Fruit fly (Drosophila melanogaster) whole organism, embryonic: ENCODE data around the gene Pp1-87B.

Experiments used
- ATbp ChIP-seq: fragments of 200-800 bp; sonication (Bioruptor generic); optimal IDR thresholded peaks from 2 replicates; lab custom pipeline; 2017; ENCODE audit warnings: missing biosample characterization, mild to moderate bottlenecking, missing genetic modification characterization, missing genetic modification reagents
- B-H2 ChIP-seq: fragments of 200-800 bp; sonication (Bioruptor generic); optimal IDR thresholded peaks from 2 replicates; lab custom pipeline; 2018; ENCODE audit warnings: missing biosample characterization, mild to moderate bottlenecking, missing genetic modification characterization
- C15 ChIP-seq: fragments of 200-800 bp; sonication (Bioruptor generic); IDR thresholded peaks from 3 replicates; pipeline ENCODE4 v1.3.6; 2022; ENCODE audit warnings: missing biosample characterization, missing genetic modification characterization
- CG12659 ChIP-seq: fragments of 200-800 bp; sonication (Bioruptor generic); optimal IDR thresholded peaks from 3 replicates; lab custom pipeline; 2017; ENCODE audit warnings: mild to moderate bottlenecking, missing biosample characterization, missing genetic modification reagents, missing genetic modification characterization
- CG14710 ChIP-seq: fragments of 200-800 bp; sonication (Bioruptor generic); optimal IDR thresholded peaks from 3 replicates; lab custom pipeline; 2019; ENCODE audit warnings: missing biosample characterization, mild to moderate bottlenecking, missing genetic modification characterization, moderate library complexity
- CG14860 ChIP-seq: fragments of 200-800 bp; sonication (Bioruptor generic); IDR thresholded peaks from 3 replicates; pipeline ENCODE4 v1.3.6; 2022; ENCODE audit warnings: missing biosample characterization, missing genetic modification characterization; ENCODE audit not compliant: partially characterized antibody
- CG15514 ChIP-seq: fragments of 200-800 bp; sonication (Bioruptor generic); optimal IDR thresholded peaks from 3 replicates; lab custom pipeline; 2017; ENCODE audit warnings: missing biosample characterization, missing genetic modification characterization, mild to moderate bottlenecking, moderate library complexity, missing genetic modification reagents
- CG17829 ChIP-seq: fragments of 200-800 bp; optimal IDR thresholded peaks from 2 replicates; lab custom pipeline; 2019; ENCODE audit warnings: missing biosample characterization, mild to moderate bottlenecking, missing genetic modification characterization, moderate library complexity
- CG2678 ChIP-seq: fragments of 200-800 bp; sonication (Bioruptor generic); optimal IDR thresholded peaks from 3 replicates; lab custom pipeline; 2019; ENCODE audit warnings: missing biosample characterization, mild to moderate bottlenecking, missing genetic modification characterization, moderate library complexity
- CG5953 ChIP-seq: fragments of 200-800 bp; sonication (Bioruptor generic); IDR thresholded peaks from 2 replicates; pipeline ENCODE4 v1.3.6; 2022; ENCODE audit warnings: missing biosample characterization, missing genetic modification characterization
- CG6813 ChIP-seq: fragments of 200-800 bp; sonication (Bioruptor generic); optimal IDR thresholded peaks from 2 replicates; lab custom pipeline; 2017; ENCODE audit warnings: missing biosample characterization, missing genetic modification characterization, mild to moderate bottlenecking, moderate library complexity, missing genetic modification reagents
- CG7271 ChIP-seq: fragments of 200-800 bp; sonication (Bioruptor generic); optimal IDR thresholded peaks from 2 replicates; lab custom pipeline; 2018; ENCODE audit warnings: missing biosample characterization, mild to moderate bottlenecking, missing genetic modification characterization, moderate library complexity
- CG8089 ChIP-seq: fragments of 200-800 bp; sonication (Bioruptor generic); optimal IDR thresholded peaks from 3 replicates; lab custom pipeline; 2016; ENCODE audit warnings: missing biosample characterization, missing genetic modification characterization
- CG9215 ChIP-seq: fragments of 200-800 bp; sonication (Bioruptor generic); IDR thresholded peaks from 2 replicates; pipeline ENCODE4 v1.3.6; 2022; ENCODE audit warnings: missing biosample characterization, missing genetic modification characterization
- CHES-1-like ChIP-seq: fragments of 200-800 bp; sonication (Bioruptor generic); optimal IDR thresholded peaks from 2 replicates; lab custom pipeline; 2016; ENCODE audit warnings: missing biosample characterization, missing genetic modification characterization
- Deaf1 ChIP-seq: fragments of 200-800 bp; optimal IDR thresholded peaks from 3 replicates; lab custom pipeline; 2019; ENCODE audit warnings: missing biosample characterization, mild to moderate bottlenecking, missing genetic modification characterization, moderate library complexity
- Dip3 ChIP-seq: fragments of 200-800 bp; sonication (Bioruptor generic); optimal IDR thresholded peaks from 3 replicates; lab custom pipeline; 2016; ENCODE audit warnings: missing biosample characterization, missing genetic modification characterization
- E2f1 ChIP-seq: fragments of 200-800 bp; sonication (Bioruptor generic); IDR thresholded peaks from 2 replicates; pipeline ENCODE4 v1.3.6; 2022; ENCODE audit warnings: missing biosample characterization, missing genetic modification characterization
- Eip74EF ChIP-seq, 2 experiments: fragments of 200-800 bp in 1 of 2; fragments of >200 bp in 1 of 2; sonication (Bioruptor generic) in 1 of 2; optimal IDR thresholded peaks; 2 replicates each; lab custom pipeline; 2017 to 2019; ENCODE audit warnings: missing biosample characterization in 2 of 2, missing genetic modification characterization in 2 of 2, mild to moderate bottlenecking in 1 of 2, moderate library complexity in 1 of 2
- Elba2 ChIP-seq: fragments of 200-800 bp; sonication (Bioruptor generic); optimal IDR thresholded peaks from 3 replicates; lab custom pipeline; 2016; ENCODE audit warnings: missing biosample characterization, missing genetic modification characterization
- Fer1 ChIP-seq: fragments of 200-800 bp; sonication (Bioruptor generic); optimal IDR thresholded peaks from 2 replicates; lab custom pipeline; 2017; ENCODE audit warnings: missing biosample characterization, mild to moderate bottlenecking, missing genetic modification characterization
- Fer2 ChIP-seq: fragments of 200-800 bp; sonication (Bioruptor generic); optimal IDR thresholded peaks from 2 replicates; lab custom pipeline; 2018; ENCODE audit warnings: missing biosample characterization, mild to moderate bottlenecking, missing genetic modification characterization, moderate library complexity
- HLH4C ChIP-seq: fragments of 200-800 bp; sonication (Bioruptor generic); IDR thresholded peaks from 3 replicates; pipeline ENCODE4 v1.3.6; 2022; ENCODE audit warnings: missing biosample characterization, missing genetic modification characterization; ENCODE audit not compliant: partially characterized antibody
- HmgD ChIP-seq: fragments of 200-800 bp; sonication (Bioruptor generic); optimal IDR thresholded peaks from 3 replicates; lab custom pipeline; 2016; ENCODE audit warnings: missing biosample characterization, missing genetic modification characterization
- Mrtf ChIP-seq: fragments of 200-800 bp; sonication (Bioruptor generic); IDR thresholded peaks from 3 replicates; pipeline ENCODE4 v1.3.6; 2022; ENCODE audit warnings: missing biosample characterization, missing genetic modification characterization
- NfI ChIP-seq: fragments of 200-800 bp; sonication (Bioruptor generic); optimal IDR thresholded peaks from 3 replicates; lab custom pipeline; 2018; ENCODE audit warnings: missing biosample characterization, mild to moderate bottlenecking, missing genetic modification characterization, moderate library complexity
- Optix ChIP-seq: fragments of 200-800 bp; sonication (Bioruptor generic); IDR thresholded peaks from 3 replicates; pipeline ENCODE4 v1.3.6; 2022; ENCODE audit warnings: missing biosample characterization, missing genetic modification characterization
- Ptx1 ChIP-seq: fragments of 200-800 bp; sonication (Bioruptor generic); IDR thresholded peaks from 2 replicates; pipeline ENCODE4 v1.3.6; 2022; ENCODE audit warnings: missing biosample characterization, missing genetic modification characterization
- Side ChIP-seq: fragments of 200-800 bp; sonication (Bioruptor generic); optimal IDR thresholded peaks from 2 replicates; lab custom pipeline; 2016; ENCODE audit warnings: missing biosample characterization, missing genetic modification characterization
- Sox100B ChIP-seq: fragments of 200-800 bp; sonication (Bioruptor generic); optimal IDR thresholded peaks from 3 replicates; lab custom pipeline; 2018; ENCODE audit warnings: missing biosample characterization, mild to moderate bottlenecking, missing genetic modification characterization
- Sry-δ ChIP-seq: fragments of 200-800 bp; sonication (Bioruptor generic); optimal IDR thresholded peaks from 2 replicates; lab custom pipeline; 2016; ENCODE audit warnings: missing biosample characterization, missing genetic modification characterization
- amos ChIP-seq: fragments of 200-800 bp; sonication (Bioruptor generic); IDR thresholded peaks from 2 replicates; pipeline ENCODE4 v1.3.6; 2022; ENCODE audit warnings: missing biosample characterization, missing genetic modification characterization; ENCODE audit not compliant: partially characterized antibody
- ara ChIP-seq: fragments of 200-800 bp; sonication (Bioruptor generic); IDR thresholded peaks from 2 replicates; pipeline ENCODE4 v1.3.6; 2022; ENCODE audit warnings: missing biosample characterization, missing genetic modification characterization
- dpn ChIP-seq, 2 experiments: fragments of 200-800 bp; sonication (Bioruptor generic); optimal IDR thresholded peaks; 3 replicates each; lab custom pipeline; 2016; ENCODE audit warnings: missing biosample characterization in 2 of 2, missing genetic modification characterization in 2 of 2
- ham ChIP-seq: fragments of 200-800 bp; sonication (Bioruptor generic); IDR thresholded peaks from 2 replicates; pipeline ENCODE4 v1.3.6; 2022; ENCODE audit warnings: missing biosample characterization, missing genetic modification characterization
- hb ChIP-seq: fragments of 200-800 bp; sonication (Bioruptor generic); IDR thresholded peaks from 3 replicates; pipeline ENCODE4 v1.3.6; 2022; ENCODE audit warnings: missing biosample characterization, missing genetic modification characterization; ENCODE audit not compliant: partially characterized antibody
- ind ChIP-seq: fragments of 200-800 bp; sonication (Bioruptor generic); optimal IDR thresholded peaks from 3 replicates; lab custom pipeline; 2016; ENCODE audit warnings: missing biosample characterization, missing genetic modification characterization
- inv ChIP-seq: fragments of 200-800 bp; sonication (Bioruptor generic); IDR thresholded peaks from 2 replicates; pipeline ENCODE4 v1.3.6; 2022; ENCODE audit warnings: missing biosample characterization, missing genetic modification characterization; ENCODE audit not compliant: partially characterized antibody
- lbe ChIP-seq: fragments of 200-800 bp; sonication (Bioruptor generic); optimal IDR thresholded peaks from 2 replicates; lab custom pipeline; 2016; ENCODE audit warnings: missing biosample characterization, mild to moderate bottlenecking, missing genetic modification characterization
- nerfin-2 ChIP-seq: fragments of 200-800 bp; sonication (Bioruptor generic); IDR thresholded peaks from 2 replicates; pipeline ENCODE4 v1.3.6; 2022; ENCODE audit warnings: missing biosample characterization, missing genetic modification characterization; ENCODE audit not compliant: partially characterized antibody
- onecut ChIP-seq: fragments of 200-800 bp; sonication (Bioruptor generic); IDR thresholded peaks from 2 replicates; pipeline ENCODE4 v1.3.6; 2022; ENCODE audit warnings: missing biosample characterization, missing genetic modification characterization
- org-1 ChIP-seq: fragments of 200-800 bp; sonication (Bioruptor generic); optimal IDR thresholded peaks from 2 replicates; lab custom pipeline; 2017; ENCODE audit warnings: missing biosample characterization, missing genetic modification characterization
- pita ChIP-seq: fragments of 200-800 bp; sonication (Bioruptor generic); optimal IDR thresholded peaks from 2 replicates; lab custom pipeline; 2017; ENCODE audit warnings: missing biosample characterization, mild to moderate bottlenecking, missing genetic modification characterization
- ranshi ChIP-seq: fragments of 200-800 bp; sonication (Bioruptor generic); IDR thresholded peaks from 2 replicates; pipeline ENCODE4 v1.3.6; 2022; ENCODE audit warnings: missing biosample characterization, missing genetic modification characterization
- sim ChIP-seq: fragments of 200-800 bp; sonication (Bioruptor generic); IDR thresholded peaks from 2 replicates; pipeline ENCODE4 v1.3.6; 2022; ENCODE audit warnings: missing biosample characterization, missing genetic modification characterization
- slp2 ChIP-seq: fragments of 200-800 bp; sonication (Bioruptor generic); optimal IDR thresholded peaks from 2 replicates; lab custom pipeline; 2016; ENCODE audit warnings: missing biosample characterization, missing genetic modification characterization
- stc ChIP-seq: fragments of 200-800 bp; sonication (Bioruptor generic); IDR thresholded peaks from 2 replicates; pipeline ENCODE4 v1.3.6; 2022; ENCODE audit warnings: missing biosample characterization, missing genetic modification characterization
- trem ChIP-seq: fragments of 200-800 bp; optimal IDR thresholded peaks from 3 replicates; lab custom pipeline; 2019; ENCODE audit warnings: missing biosample characterization, mild to moderate bottlenecking, missing genetic modification characterization, moderate library complexity
- wor ChIP-seq: fragments of 200-800 bp; sonication (Bioruptor generic); IDR thresholded peaks from 2 replicates; pipeline ENCODE4 v1.3.6; 2022; ENCODE audit warnings: missing biosample characterization, missing genetic modification characterization

The Pp1-87B gene

DNA sequence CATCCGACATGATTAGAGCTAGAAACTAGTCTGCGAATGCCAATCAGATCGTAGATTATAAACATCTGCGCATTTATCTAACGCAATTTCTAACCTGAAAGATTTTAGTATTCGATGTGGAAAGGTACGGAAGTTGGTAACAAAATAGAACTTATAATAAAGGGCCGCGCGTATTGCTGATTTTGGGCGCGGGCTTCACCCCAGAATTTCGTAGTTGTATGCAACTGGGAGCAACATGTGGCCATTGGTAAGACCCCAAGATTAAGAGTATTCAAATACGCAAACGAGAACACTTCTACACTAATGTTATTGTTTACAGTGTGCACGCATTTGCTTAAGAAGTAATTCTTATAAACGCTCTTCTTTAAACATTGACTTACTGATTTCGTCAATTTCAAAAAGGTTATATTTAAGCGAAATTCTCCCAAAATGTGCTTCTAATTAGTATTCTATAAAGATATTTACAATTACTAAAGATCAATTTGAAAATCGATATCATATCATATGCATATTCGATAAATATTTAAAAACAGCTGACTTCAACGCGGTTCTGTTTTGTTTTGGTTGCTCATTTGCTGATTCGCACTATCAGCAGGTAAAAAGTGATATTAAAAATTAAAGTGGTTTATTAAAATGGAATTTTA lies 34.3 kb upstream of the Pp1-87B start, which contains the start of the genes CG5961 and Polr3C (continued):
- no peak for TF ChIP-seq Side
- no peak for TF ChIP-seq CG5953 (GFP tag; lab: Robert Waterston, UW)
- no peak for TF ChIP-seq stc (GFP tag; lab: Robert Waterston, UW)
- no peak for TF ChIP-seq ind (GFP tag; lab: Kevin White, UChicago)
- TF ChIP-seq Deaf1: no peak
- TF ChIP-seq CG7271: no peak
- TF ChIP-seq CG12659 (GFP tag; lab: Kevin White, UChicago): peak; percentile 35
- TF ChIP-seq ham: no peak
- no peak for TF ChIP-seq ATbp (GFP tag; lab: Kevin White, UChicago)
- TF ChIP-seq lbe: no peak

dm6 chr3R:12456370-12456940 lies 30.7 kb upstream of the Pp1-87B start, which contains the start of gene trus:
trus (plus strand) TSS chr3R:12456573.
- TF ChIP-seq CG17829 (tag; lab: Kevin White, UChicago) (peak; percentile 4), onecut (GFP tag; lab: Robert Waterston, UW) (peak; percentile 90), HmgD (GFP tag; lab: Kevin White, UChicago) (no peak), CHES-1-like (GFP tag; lab: Kevin White, UChicago) (no peak), Eip74EF (GFP tag; optimal IDR thresholded peaks at IDR 0.05; lab: Kevin White, UChicago) (no peak), NfI (GFP tag; lab: Kevin White, UChicago) (no peak), Fer2 (tag; lab: Kevin White, UChicago) (no peak), CG14710 (peak; percentile 32), Sox100B (GFP tag; lab: Kevin White, UChicago) (no peak), C15 (GFP tag; lab: Robert Waterston, UW) (no peak), pita (no peak), nerfin-2 (peak; percentile 69), Sry-δ (GFP tag; lab: Kevin White, UChicago) (peak; percentile 89), ara (GFP tag; lab: Robert Waterston, UW) (no peak), Mrtf (GFP tag; lab: Robert Waterston, UW) (no peak), Optix (GFP tag; lab: Robert Waterston, UW) (no peak), dpn (GFP tag; optimal IDR thresholded peaks at IDR 0.05; lab: Kevin White, UChicago) (no peak), CG9215 (GFP tag; lab: Robert Waterston, UW) (no peak), HLH4C (GFP tag; lab: Robert Waterston, UW) (peak; percentile 87), slp2 (GFP tag; lab: Kevin White, UChicago) (no peak), CG8089 (no peak), CG15514 (GFP tag; lab: Kevin White, UChicago) (peak; percentile 46), E2f1 (no peak), B-H2 (GFP tag; lab: Kevin White, UChicago) (peak; percentile 11), Dip3 (GFP tag; lab: Kevin White, UChicago) (no peak), CG6813 (GFP tag; lab: Kevin White, UChicago) (no peak), Elba2 (no peak), trem (tag; lab: Kevin White, UChicago) (peak; percentile 39), inv (peak; percentile 69), ranshi (GFP tag; lab: Robert Waterston, UW) (no peak), CG2678 (no peak), sim (no peak), CG14860 (GFP tag; lab: Robert Waterston, UW) (peak; percentile 76), amos (peak; percentile 90), hb (GFP tag; lab: Robert Waterston, UW) (peak; percentile 70; the same call in 2 of the 3 replicates), wor (GFP tag; lab: Robert Waterston, UW) (no peak), Fer1 (peak; percentile 13), Ptx1 (no peak), org-1 (GFP tag; lab: Kevin White, UChicago) (no peak)
